Worm (Caenorhabditis elegans): ENCODE data around the gene cwp-1.

The cwp-1 gene

DNA sequence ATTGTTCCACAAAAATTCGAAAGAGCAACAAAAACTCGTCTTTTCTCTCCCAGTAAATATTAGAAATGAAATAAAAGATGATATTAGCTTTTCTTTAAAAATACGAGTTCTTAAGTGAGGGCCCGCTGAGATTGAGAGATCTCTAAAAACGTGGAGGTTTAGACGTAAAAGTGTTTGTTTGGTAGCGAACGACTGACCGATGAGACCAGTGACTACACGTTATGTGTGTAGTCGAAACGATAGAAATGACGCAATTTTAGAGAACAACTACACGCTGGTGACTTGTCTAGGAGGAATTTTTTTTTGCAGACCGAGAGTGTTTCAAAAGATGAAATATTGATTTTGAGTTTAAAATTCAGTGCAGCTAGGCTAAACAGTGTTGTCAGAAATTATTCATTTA lies 21.7 kb upstream of the cwp-1 start, which contains the start of gene C37H5.13:
Gene C37H5.13 (minus strand): TSS at position 229 of the 400 bp plus-strand sequence.
- peak; percentile 27 for TF ChIP-seq nfya-1 (tag; optimal IDR thresholded peaks at IDR 0.05; ENCODE audit: insufficient read depth)
- TF ChIP-seq ZK546.5 (tag; optimal IDR thresholded peaks at IDR 0.05), result no peak
- peak; percentile 74 for TF ChIP-seq pha-4 (tag; optimal IDR thresholded peaks at IDR 0.05)
- TF ChIP-seq sea-2 (GFP tag; optimal IDR thresholded peaks at IDR 0.05), result no peak
- TF ChIP-seq hmg-11 (tag; optimal IDR thresholded peaks at IDR 0.05), result peak; percentile 69
- peak; percentile 24 for TF ChIP-seq pqm-1 (tag; optimal IDR thresholded peaks at IDR 0.05)
- TF ChIP-seq skn-1 (tag; optimal IDR thresholded peaks at IDR 0.05), result peak; percentile 4
- no peak for TF ChIP-seq lsy-12 (tag; optimal IDR thresholded peaks at IDR 0.05)

DNA sequence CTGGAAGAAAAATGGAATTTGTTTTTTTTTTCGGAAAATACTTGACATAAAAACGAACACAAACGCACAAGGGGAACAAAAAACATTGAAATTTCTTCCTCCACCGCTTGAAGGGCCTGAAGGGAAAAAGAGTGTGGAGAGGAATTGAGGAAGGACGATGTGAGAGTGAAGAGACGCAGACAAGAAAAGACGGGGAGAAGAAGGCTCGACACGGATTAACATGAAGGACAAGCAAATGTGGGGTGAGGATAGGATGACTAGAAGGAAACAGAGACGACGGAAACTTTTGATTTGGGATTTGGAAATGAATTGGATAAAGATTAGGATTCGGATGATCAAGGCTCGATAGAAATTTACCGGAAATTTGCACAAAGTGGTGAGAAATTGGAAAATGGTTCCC lies 19.4 kb upstream of the cwp-1 start:
- TF ChIP-seq hmg-11 (tag; optimal IDR thresholded peaks at IDR 0.05), result peak; percentile 30
- TF ChIP-seq nfya-1 (tag; optimal IDR thresholded peaks at IDR 0.05; ENCODE audit: insufficient read depth), result peak; percentile 53
- peak; percentile 7 for TF ChIP-seq nhr-25 (tag; optimal IDR thresholded peaks at IDR 0.05)
- no peak for TF ChIP-seq mdl-1 (tag; optimal IDR thresholded peaks at IDR 0.05)
- TF ChIP-seq snpc-4 (tag; optimal IDR thresholded peaks at IDR 0.05), result no peak
- TF ChIP-seq nhr-23 (tag; optimal IDR thresholded peaks at IDR 0.05), result peak; percentile 1
- TF ChIP-seq lsy-12 (tag; optimal IDR thresholded peaks at IDR 0.05), result no peak
- no peak for TF ChIP-seq egl-27 (tag; optimal IDR thresholded peaks at IDR 0.05)

DNA sequence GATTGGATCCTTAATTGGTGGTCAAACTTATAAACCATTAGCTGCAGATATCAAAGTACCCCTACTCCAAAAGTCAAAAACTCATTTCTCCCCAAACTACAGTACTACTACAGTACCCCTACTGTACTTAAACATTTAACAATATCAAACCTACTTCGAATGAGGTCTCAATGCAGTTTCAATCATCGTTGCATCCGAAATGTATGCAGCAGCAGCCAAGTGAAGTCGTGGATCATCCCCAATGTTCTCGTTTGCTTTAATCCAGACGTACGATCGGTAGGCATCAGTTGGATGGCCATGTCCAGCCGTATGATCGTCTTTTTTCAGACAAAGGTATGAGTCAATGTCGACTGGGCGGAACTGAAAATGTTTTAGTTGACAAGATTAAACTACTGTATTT lies 16.5 kb upstream of the cwp-1 start:
- TF ChIP-seq zag-1 (tag; optimal IDR thresholded peaks at IDR 0.05), result no peak

DNA sequence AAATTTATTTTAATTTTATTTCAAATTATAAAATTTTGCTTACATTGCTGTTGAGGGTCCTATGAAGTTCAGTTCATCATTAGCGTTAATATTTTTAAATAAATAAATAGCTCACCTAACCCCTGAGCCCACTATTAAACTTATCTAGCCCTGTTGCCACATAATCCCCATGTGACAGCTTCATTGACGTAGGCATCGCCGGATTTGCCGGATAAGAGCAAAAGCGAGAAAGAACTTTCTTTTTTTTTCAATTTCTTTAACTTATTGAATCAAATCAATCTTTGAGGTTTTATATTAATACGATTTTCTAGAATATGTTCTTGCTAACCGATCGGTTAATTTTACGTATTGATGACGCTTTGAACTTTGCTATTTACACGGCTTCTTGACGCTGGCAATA lies 10.9 kb upstream of the cwp-1 start:
- TF ChIP-seq jun-1 (tag; optimal IDR thresholded peaks at IDR 0.05) (no peak), nhr-28 (tag; optimal IDR thresholded peaks at IDR 0.05) (no peak), ceh-9 (tag; optimal IDR thresholded peaks at IDR 0.05) (no peak), unc-39 (tag; optimal IDR thresholded peaks at IDR 0.05) (no peak), fos-1 (tag; optimal IDR thresholded peaks at IDR 0.05) (no peak), skn-1 (tag; optimal IDR thresholded peaks at IDR 0.05) (no peak), eor-1 (tag; optimal IDR thresholded peaks at IDR 0.05) (no peak), nhr-11 (tag; optimal IDR thresholded peaks at IDR 0.05) (no peak), nhr-76 (tag; optimal IDR thresholded peaks at IDR 0.05) (no peak), nhr-25 (tag; optimal IDR thresholded peaks at IDR 0.05) (no peak), nhr-77 (tag; optimal IDR thresholded peaks at IDR 0.05) (no peak), pha-4 (tag; optimal IDR thresholded peaks at IDR 0.05) (no peak)

DNA sequence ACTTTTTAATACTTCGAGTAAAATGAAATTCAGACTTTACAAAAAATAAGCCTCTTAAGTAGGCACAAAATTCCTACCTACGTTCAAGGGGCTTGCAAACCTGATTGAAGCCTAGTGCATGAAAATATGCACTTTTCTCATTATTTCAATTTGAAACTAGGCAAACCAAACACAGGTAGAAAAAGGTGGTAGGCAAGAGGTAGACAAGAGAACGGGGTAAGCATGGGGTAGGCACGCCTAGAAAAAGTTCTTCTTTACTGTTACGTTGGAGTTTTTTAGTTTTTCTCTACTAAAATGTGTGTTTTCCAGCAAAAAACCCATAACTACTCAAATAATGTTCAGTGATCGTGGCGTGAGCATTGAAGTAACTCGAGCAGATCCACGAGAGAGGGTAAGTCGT lies 10.1 kb upstream of the cwp-1 start, which contains the start of gene nex-4:
Gene nex-4 (plus strand): TSS at position 301 of the 400 bp plus-strand sequence.
- TF ChIP-seq nhr-77 (tag; optimal IDR thresholded peaks at IDR 0.05) (no peak), fos-1 (tag; optimal IDR thresholded peaks at IDR 0.05) (no peak), zag-1 (tag; optimal IDR thresholded peaks at IDR 0.05) (no peak), nhr-237 (tag; optimal IDR thresholded peaks at IDR 0.05) (no peak), eor-1 (tag; optimal IDR thresholded peaks at IDR 0.05) (no peak), fkh-2 (tag; optimal IDR thresholded peaks at IDR 0.05) (no peak), ceh-28 (tag; optimal IDR thresholded peaks at IDR 0.05) (no peak), ama-1 (optimal IDR thresholded peaks at IDR 0.05) (no peak), elt-2 (tag; optimal IDR thresholded peaks at IDR 0.05) (no peak)

DNA sequence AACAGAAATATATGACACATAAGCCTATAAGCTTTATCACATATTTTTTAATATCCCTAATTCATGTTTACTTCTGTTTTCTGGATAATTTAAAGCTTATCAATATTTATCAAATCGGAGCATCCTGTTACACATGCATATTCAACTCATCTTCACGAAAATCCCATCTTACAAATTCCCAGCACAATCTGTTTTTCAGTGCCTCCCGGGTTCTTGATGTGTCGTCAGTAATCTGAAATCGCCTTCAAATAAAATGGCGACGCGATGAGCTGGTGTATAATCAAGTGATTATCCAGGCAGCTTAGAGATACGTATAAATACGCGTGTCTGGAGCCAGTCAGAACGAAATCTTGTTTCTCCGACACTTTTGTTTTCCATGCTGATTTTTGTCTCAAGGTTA lies 9.4 kb upstream of the cwp-1 start:
- no peak for TF ChIP-seq mdl-1 (tag; optimal IDR thresholded peaks at IDR 0.05)
- no peak for TF ChIP-seq nhr-25 (tag; optimal IDR thresholded peaks at IDR 0.05)

DNA sequence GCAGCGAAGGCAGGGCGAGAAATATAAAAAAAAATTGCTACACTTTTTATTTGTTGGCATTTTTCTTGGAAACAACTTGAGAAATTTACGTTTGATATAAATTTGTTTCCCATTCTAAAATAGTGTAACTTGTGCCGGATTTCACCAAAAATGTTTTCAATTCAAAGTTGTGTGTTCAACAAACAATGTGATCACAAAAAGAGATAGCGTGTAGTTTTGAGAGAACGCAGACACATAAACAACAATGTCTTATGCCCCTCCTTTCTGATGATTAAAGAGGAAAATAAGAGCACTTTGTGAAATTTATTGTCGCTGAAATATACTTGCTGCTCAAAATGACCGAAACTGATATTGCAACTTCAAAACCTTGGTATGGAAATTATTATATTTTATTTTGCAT lies 6.3 kb upstream of the cwp-1 start, which contains the start of gene abhd-5.1:
Gene abhd-5.1 (plus strand): TSS at position 230 of the 400 bp plus-strand sequence.
- no peak for TF ChIP-seq nhr-43 (tag; optimal IDR thresholded peaks at IDR 0.05; ENCODE audit: poor library complexity, severe bottlenecking)
- TF ChIP-seq elt-2 (tag; optimal IDR thresholded peaks at IDR 0.05), result peak; percentile 7
- peak; percentile 63 for TF ChIP-seq pha-4 (tag; optimal IDR thresholded peaks at IDR 0.05)
